Worm (Caenorhabditis elegans): ENCODE measurements around the gene fcd-2.

Gene fcd-2

ce11 chrIV:15016984-15017383 is 8.5 kb upstream of the fcd-2 start:
- TF ChIP-seq F23B12.7 (tag; optimal IDR thresholded peaks at IDR 0.05; ENCODE audit: insufficient read depth): no peak
- TF ChIP-seq zfh-2 (GFP tag; conservative IDR thresholded peaks at IDR 0.05): peak; percentile 41; the same call in 1 of the 2 replicates
- TF ChIP-seq snpc-4 (GFP tag; optimal IDR thresholded peaks at IDR 0.05): no peak
- TF ChIP-seq snpc-4 (tag; optimal IDR thresholded peaks at IDR 0.05): no peak
- TF ChIP-seq madf-8 (GFP tag; conservative IDR thresholded peaks at IDR 0.05): no peak
- peak; percentile 23 for TF ChIP-seq K12H6.12 (tag; optimal IDR thresholded peaks at IDR 0.05)
- TF ChIP-seq repo-1 (tag; optimal IDR thresholded peaks at IDR 0.05): no peak
- no peak for TF ChIP-seq him-1 (tag; optimal IDR thresholded peaks at IDR 0.05)

ce11 chrIV:15020958-15021357 is 4.6 kb upstream of the fcd-2 start:
- TF ChIP-seq K12H6.12 (tag; optimal IDR thresholded peaks at IDR 0.05): peak; percentile 12
- TF ChIP-seq zfh-2 (GFP tag; conservative IDR thresholded peaks at IDR 0.05): 0 out of 2 replicates have a peak, but pooled peaks have one; percentile 23
- no peak for TF ChIP-seq unc-62 (GFP tag; optimal IDR thresholded peaks at IDR 0.05)
- no peak for TF ChIP-seq fkh-3 (tag; optimal IDR thresholded peaks at IDR 0.05)
- TF ChIP-seq C17E4.6 (GFP tag; IDR thresholded peaks at IDR 0.05): no peak
- peak; percentile 27; the same call in 1 of the 2 replicates for TF ChIP-seq cebp-2 (GFP tag; IDR thresholded peaks at IDR 0.05)
- TF ChIP-seq cebp-1 (GFP tag; IDR thresholded peaks at IDR 0.05): no peak
- peak; percentile 19 for TF ChIP-seq cebp-1 (tag; optimal IDR thresholded peaks at IDR 0.05)
- TF ChIP-seq lin-35 (GFP tag; optimal IDR thresholded peaks at IDR 0.05): peak in 1 of 3 experiments; percentile 8
- TF ChIP-seq ztf-18 (tag; optimal IDR thresholded peaks at IDR 0.05): peak; percentile 41

- TF ChIP-seq ztf-6 (GFP tag; IDR thresholded peaks at IDR 0.05): no peak
- peak; percentile 67 for TF ChIP-seq zfh-2 (GFP tag; conservative IDR thresholded peaks at IDR 0.05)
Measured at ce11 chrIV:15024426-15024825, 1.1 kb upstream of the fcd-2 start.

ce11 chrIV:15027334-15027733 is 1.8 kb downstream of the fcd-2 start:
- TF ChIP-seq Y95B8A.8 (GFP tag; IDR thresholded peaks at IDR 0.05) (no peak), nfya-2 (GFP tag; IDR thresholded peaks at IDR 0.05) (0 out of 2 replicates have a peak, but pooled peaks have one; percentile 52), nfyb-1 (GFP tag; IDR thresholded peaks at IDR 0.05) (peak; percentile 91)

- TF ChIP-seq nfyb-1 (GFP tag; IDR thresholded peaks at IDR 0.05) (peak; percentile 73), hlh-26 (GFP tag; conservative IDR thresholded peaks at IDR 0.05) (no peak)
Measured at ce11 chrIV:15027884-15028283, 2.4 kb downstream of the fcd-2 start.

ce11 chrIV:15028386-15028785 is 2.9 kb downstream of the fcd-2 start:
- TF ChIP-seq zfh-2 (GFP tag; conservative IDR thresholded peaks at IDR 0.05): peak; percentile 59
- no peak for TF ChIP-seq nfya-2 (GFP tag; IDR thresholded peaks at IDR 0.05)
- no peak for TF ChIP-seq lin-35 (GFP tag; optimal IDR thresholded peaks at IDR 0.05)
- 0 out of 2 replicates have a peak, but pooled peaks have one; percentile 35 for TF ChIP-seq egrh-3 (GFP tag; IDR thresholded peaks at IDR 0.05)
- no peak for TF ChIP-seq nhr-80 (tag; optimal IDR thresholded peaks at IDR 0.05)
- no peak for TF ChIP-seq ztf-28 (GFP tag; IDR thresholded peaks at IDR 0.05)
- peak; percentile 40; the same call in 1 of the 2 replicates for TF ChIP-seq attf-6 (GFP tag; IDR thresholded peaks at IDR 0.05)
- TF ChIP-seq F49E8.2 (tag; optimal IDR thresholded peaks at IDR 0.05; ENCODE audit: insufficient read depth): no peak
- TF ChIP-seq pbrm-1 (GFP tag; IDR thresholded peaks at IDR 0.05): no peak
- TF ChIP-seq ztf-25 (GFP tag; IDR thresholded peaks at IDR 0.05): no peak
- no peak for TF ChIP-seq Y56A3A.18 (GFP tag; IDR thresholded peaks at IDR 0.05)
- no peak for TF ChIP-seq unc-130 (GFP tag; optimal IDR thresholded peaks at IDR 0.05)
- TF ChIP-seq ceh-100 (GFP tag; IDR thresholded peaks at IDR 0.05): no peak

Data from whole organism, young adult.